Fruit fly (Drosophila melanogaster) whole organism, embryonic: ENCODE results near the gene Gr64f.

ENCODE experiments used
- CG7963 ChIP-seq: fragments of 200-800 bp; sonication (Bioruptor generic); IDR thresholded peaks from 3 replicates; pipeline ENCODE4 v1.3.6; 2022; ENCODE audit warnings: missing biosample characterization, missing genetic modification characterization; ENCODE audit not compliant: partially characterized antibody
- ttk ChIP-seq: fragments of 200-800 bp; sonication (Bioruptor generic); IDR thresholded peaks from 2 replicates; pipeline ENCODE4 v2.1.2; 2022; ENCODE audit warnings: missing biosample characterization, missing genetic modification characterization

dm6 chr3L:4016754-4017153 lies 18.8 kb upstream of the Gr64f start:
- TF ChIP-seq ttk (GFP tag; lab: Robert Waterston, UW) (peak; percentile 58), CG7963 (GFP tag; lab: Robert Waterston, UW) (no peak)
